Fruit fly (Drosophila melanogaster): ENCODE results near the gene Nrt.

DNA sequence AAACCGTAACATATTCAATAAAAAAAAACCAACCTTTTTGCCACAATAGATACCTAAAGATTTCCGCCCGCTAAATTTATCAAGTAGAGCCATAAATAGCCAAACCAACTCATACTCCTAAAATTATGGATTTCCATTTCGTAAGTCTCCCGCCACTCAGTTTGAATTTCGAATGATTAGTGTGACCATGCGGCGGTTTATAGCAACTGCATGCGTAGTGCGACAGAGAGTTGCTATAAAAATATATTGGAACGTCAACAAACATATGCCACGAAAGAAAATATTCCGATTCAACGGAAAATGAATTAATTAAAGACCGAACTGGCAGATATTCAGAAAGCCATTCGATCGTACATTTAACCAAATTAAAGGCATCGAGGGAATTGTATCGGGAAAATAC is 16.9 kb downstream of the Nrt start, which contains the start of gene CG9706:
- TF ChIP-seq CG8478 (optimal IDR thresholded peaks at IDR 0.05) (no peak), CTCF (optimal IDR thresholded peaks at IDR 0.05) (no peak)
